Worm (Caenorhabditis elegans) whole organism, L2 larva: ENCODE results near the gene gmap-2.
A peak's percentile ranks its signal among the peaks of the same experiment; 100 is the strongest.

Experiments
- C34F6.9 ChIP-seq: fragments of 150-350 bp; optimal IDR thresholded peaks from 2 replicates; lab custom pipeline; 2014; ENCODE audit warnings: missing biosample characterization, missing genetic modification characterization
- F13H6.1 ChIP-seq: sonication (generic microtip); optimal IDR thresholded peaks from 2 replicates; lab custom pipeline; 2016; ENCODE audit warnings: missing genetic modification characterization, missing compliant biosample characterization
- ZK546.5 ChIP-seq: sonication (generic microtip); optimal IDR thresholded peaks from 2 replicates; lab custom pipeline; 2017; ENCODE audit warnings: missing biosample characterization, missing genetic modification characterization
- alr-1 ChIP-seq: fragments of 150-350 bp; optimal IDR thresholded peaks from 2 replicates; lab custom pipeline; 2014; ENCODE audit warnings: missing biosample characterization, missing genetic modification characterization
- aly-2 ChIP-seq: fragments of 150-350 bp; optimal IDR thresholded peaks from 2 replicates; lab custom pipeline; 2014; ENCODE audit warnings: missing biosample characterization, missing genetic modification characterization
- blmp-1 ChIP-seq: sonication (generic microtip); optimal IDR thresholded peaks from 2 replicates; lab custom pipeline; 2017; ENCODE audit warnings: missing genetic modification characterization, mild to moderate bottlenecking, missing compliant biosample characterization, antibody characterized with exemption, moderate library complexity; ENCODE audit not compliant: insufficient read depth
- ceh-82 ChIP-seq: fragments of 150-350 bp; optimal IDR thresholded peaks from 2 replicates; lab custom pipeline; 2014; ENCODE audit warnings: missing biosample characterization, missing genetic modification characterization
- crh-2 ChIP-seq: sonication (generic microtip); optimal IDR thresholded peaks from 2 replicates; lab custom pipeline; 2017; ENCODE audit warnings: missing biosample characterization, missing genetic modification characterization
- dmd-4 ChIP-seq: sonication (generic microtip); optimal IDR thresholded peaks from 2 replicates; lab custom pipeline; 2017; ENCODE audit warnings: missing biosample characterization, missing genetic modification characterization
- elt-3 ChIP-seq: sonication (generic microtip); optimal IDR thresholded peaks from 2 replicates; lab custom pipeline; 2017; ENCODE audit warnings: missing biosample characterization, missing genetic modification characterization
- fos-1 ChIP-seq: fragments of 150-350 bp; optimal IDR thresholded peaks from 2 replicates; lab custom pipeline; 2014; ENCODE audit warnings: missing biosample characterization, missing genetic modification characterization
- lin-13 ChIP-seq: fragments of 150-350 bp; optimal IDR thresholded peaks from 2 replicates; lab custom pipeline; 2014; ENCODE audit warnings: missing biosample characterization, missing genetic modification reagents, missing genetic modification characterization
- lin-39 ChIP-seq: fragments of 150-350 bp; optimal IDR thresholded peaks from 2 replicates; lab custom pipeline; 2014; ENCODE audit warnings: missing biosample characterization, missing genetic modification reagents, missing genetic modification characterization
- lsy-2 ChIP-seq, 2 experiments: fragments of 150-350 bp in 1 of 2; sonication (generic microtip) in 1 of 2; optimal IDR thresholded peaks; 2 replicates each; lab custom pipeline; 2014 to 2017; ENCODE audit warnings: missing biosample characterization in 2 of 2, missing genetic modification characterization in 2 of 2
- mab-5 ChIP-seq: fragments of 150-350 bp; optimal IDR thresholded peaks from 2 replicates; lab custom pipeline; 2014; ENCODE audit warnings: missing biosample characterization, missing genetic modification characterization
- mdl-1 ChIP-seq, 2 experiments: fragments of 150-350 bp in 1 of 2; sonication (generic microtip) in 1 of 2; optimal IDR thresholded peaks; 2 replicates each; lab custom pipeline; 2017; ENCODE audit warnings: missing biosample characterization in 2 of 2, missing genetic modification characterization in 2 of 2
- nhr-10 ChIP-seq: sonication (generic microtip); optimal IDR thresholded peaks from 2 replicates; lab custom pipeline; 2017; ENCODE audit warnings: missing biosample characterization, missing genetic modification characterization
- nhr-11 ChIP-seq: fragments of 150-350 bp; optimal IDR thresholded peaks from 2 replicates; lab custom pipeline; 2014; ENCODE audit warnings: missing biosample characterization, missing genetic modification characterization
- nhr-129 ChIP-seq: fragments of 150-350 bp; optimal IDR thresholded peaks from 2 replicates; lab custom pipeline; 2014; ENCODE audit warnings: missing biosample characterization, missing genetic modification characterization
- nhr-21 ChIP-seq: fragments of 150-350 bp; optimal IDR thresholded peaks from 2 replicates; lab custom pipeline; 2014; ENCODE audit warnings: missing biosample characterization, missing genetic modification characterization
- nhr-23 ChIP-seq: fragments of 150-350 bp; optimal IDR thresholded peaks from 2 replicates; lab custom pipeline; 2014; ENCODE audit warnings: missing biosample characterization, missing genetic modification reagents, missing genetic modification characterization
- nhr-237 ChIP-seq: fragments of 150-350 bp; optimal IDR thresholded peaks from 2 replicates; lab custom pipeline; 2014; ENCODE audit warnings: missing biosample characterization, missing genetic modification characterization
- nhr-25 ChIP-seq: fragments of 150-350 bp; sonication (generic microtip); optimal IDR thresholded peaks from 3 replicates; lab custom pipeline; 2014; ENCODE audit warnings: missing biosample characterization, missing genetic modification characterization
- nhr-6 ChIP-seq: fragments of 150-350 bp; optimal IDR thresholded peaks from 2 replicates; lab custom pipeline; 2014; ENCODE audit warnings: missing biosample characterization, missing genetic modification characterization
- nhr-77 ChIP-seq: fragments of 150-350 bp; optimal IDR thresholded peaks from 2 replicates; lab custom pipeline; 2014; ENCODE audit warnings: missing biosample characterization, missing genetic modification characterization
- sem-4 ChIP-seq: fragments of 150-350 bp; optimal IDR thresholded peaks from 2 replicates; lab custom pipeline; 2014; ENCODE audit warnings: missing biosample characterization, missing genetic modification reagents, missing genetic modification characterization
- sma-3 ChIP-seq: sonication (generic microtip); optimal IDR thresholded peaks from 2 replicates; lab custom pipeline; 2016; ENCODE audit warnings: missing genetic modification reagents, missing genetic modification characterization, missing compliant biosample characterization
- sma-9 ChIP-seq, 2 experiments: fragments of 150-350 bp in 1 of 2; sonication (generic microtip) in 1 of 2; optimal IDR thresholded peaks; 2 replicates each; lab custom pipeline; 2014 to 2016; ENCODE audit warnings: missing genetic modification characterization in 2 of 2, mild to moderate bottlenecking in 1 of 2, missing biosample characterization in 1 of 2, missing compliant biosample characterization in 1 of 2, missing genetic modification reagents in 1 of 2, moderate library complexity in 1 of 2
- snpc-4 ChIP-seq: fragments of 150-350 bp; optimal IDR thresholded peaks from 2 replicates; lab custom pipeline; 2014; ENCODE audit warnings: missing biosample characterization, missing genetic modification characterization
- unc-39 ChIP-seq: fragments of 150-350 bp; optimal IDR thresholded peaks from 2 replicates; lab custom pipeline; 2014; ENCODE audit warnings: missing biosample characterization, missing genetic modification characterization
- unc-55 ChIP-seq: fragments of 150-350 bp; sonication (generic microtip); optimal IDR thresholded peaks from 3 replicates; lab custom pipeline; 2014; ENCODE audit warnings: missing biosample characterization, missing genetic modification reagents, missing genetic modification characterization
- unc-62 ChIP-seq: fragments of 150-350 bp; optimal IDR thresholded peaks from 2 replicates; lab custom pipeline; 2014; ENCODE audit warnings: missing biosample characterization, missing genetic modification reagents, missing genetic modification characterization
- zag-1 ChIP-seq: fragments of 150-350 bp; optimal IDR thresholded peaks from 2 replicates; lab custom pipeline; 2014; ENCODE audit warnings: missing biosample characterization, missing genetic modification characterization
- ztf-1 ChIP-seq: fragments of 200-800 bp; sonication (Bioruptor generic); conservative IDR thresholded peaks from 2 replicates; pipeline ENCODE4 v1.3.6; 2022; ENCODE audit warnings: missing genetic modification characterization, missing compliant biosample characterization
- ztf-11 ChIP-seq: sonication (generic microtip); optimal IDR thresholded peaks from 2 replicates; lab custom pipeline; 2017; ENCODE audit warnings: missing biosample characterization, missing genetic modification characterization
- ztf-4 ChIP-seq: fragments of 150-350 bp; optimal IDR thresholded peaks from 2 replicates; lab custom pipeline; 2014; ENCODE audit warnings: missing biosample characterization, missing genetic modification characterization

Gene gmap-2

DNA sequence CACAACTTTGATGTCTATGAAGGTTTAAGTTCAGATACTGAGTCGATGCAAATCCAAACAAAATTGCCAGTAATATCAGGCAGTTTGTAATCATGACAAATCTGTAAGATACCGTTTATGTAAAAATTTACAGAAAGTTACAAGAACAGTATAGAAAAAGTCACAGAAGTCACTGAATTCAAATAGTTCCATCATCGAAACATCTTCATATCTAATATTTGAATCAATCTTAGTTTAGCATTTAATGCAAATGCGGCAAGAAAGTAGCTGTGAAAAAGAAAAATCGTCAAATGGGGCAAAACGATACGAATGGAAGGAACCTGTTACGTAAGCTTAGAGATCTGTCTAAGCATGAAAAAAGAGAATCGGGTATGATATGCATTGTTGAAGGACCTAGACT, at the start of gene gmap-2:
gmap-2 (minus strand) TSS at position 101 of the 400 bp plus-strand sequence.
- no peak for TF ChIP-seq dmd-4 (tag; lab: Kevin White, UChicago)
- TF ChIP-seq lin-13 (GFP tag; lab: Kevin White, UChicago): no peak
- TF ChIP-seq sem-4 (tag; lab: Kevin White, UChicago): no peak
- TF ChIP-seq nhr-237 (tag; lab: Kevin White, UChicago): no peak
- TF ChIP-seq fos-1 (tag; lab: Kevin White, UChicago): no peak
- TF ChIP-seq unc-55 (GFP tag; lab: Kevin White, UChicago): no peak
- no peak for TF ChIP-seq blmp-1
- no peak for TF ChIP-seq nhr-25 (tag; lab: Kevin White, UChicago)
- no peak for TF ChIP-seq alr-1 (tag; lab: Kevin White, UChicago)
- no peak for TF ChIP-seq nhr-23 (tag; lab: Kevin White, UChicago)
- TF ChIP-seq ztf-11: no peak
- no peak for TF ChIP-seq lsy-2 (tag; optimal IDR thresholded peaks at IDR 0.05; lab: Kevin White, UChicago)
- TF ChIP-seq ztf-1: no peak
- TF ChIP-seq nhr-129 (tag; lab: Kevin White, UChicago): no peak
- no peak for TF ChIP-seq unc-62 (GFP tag; lab: Kevin White, UChicago)

DNA sequence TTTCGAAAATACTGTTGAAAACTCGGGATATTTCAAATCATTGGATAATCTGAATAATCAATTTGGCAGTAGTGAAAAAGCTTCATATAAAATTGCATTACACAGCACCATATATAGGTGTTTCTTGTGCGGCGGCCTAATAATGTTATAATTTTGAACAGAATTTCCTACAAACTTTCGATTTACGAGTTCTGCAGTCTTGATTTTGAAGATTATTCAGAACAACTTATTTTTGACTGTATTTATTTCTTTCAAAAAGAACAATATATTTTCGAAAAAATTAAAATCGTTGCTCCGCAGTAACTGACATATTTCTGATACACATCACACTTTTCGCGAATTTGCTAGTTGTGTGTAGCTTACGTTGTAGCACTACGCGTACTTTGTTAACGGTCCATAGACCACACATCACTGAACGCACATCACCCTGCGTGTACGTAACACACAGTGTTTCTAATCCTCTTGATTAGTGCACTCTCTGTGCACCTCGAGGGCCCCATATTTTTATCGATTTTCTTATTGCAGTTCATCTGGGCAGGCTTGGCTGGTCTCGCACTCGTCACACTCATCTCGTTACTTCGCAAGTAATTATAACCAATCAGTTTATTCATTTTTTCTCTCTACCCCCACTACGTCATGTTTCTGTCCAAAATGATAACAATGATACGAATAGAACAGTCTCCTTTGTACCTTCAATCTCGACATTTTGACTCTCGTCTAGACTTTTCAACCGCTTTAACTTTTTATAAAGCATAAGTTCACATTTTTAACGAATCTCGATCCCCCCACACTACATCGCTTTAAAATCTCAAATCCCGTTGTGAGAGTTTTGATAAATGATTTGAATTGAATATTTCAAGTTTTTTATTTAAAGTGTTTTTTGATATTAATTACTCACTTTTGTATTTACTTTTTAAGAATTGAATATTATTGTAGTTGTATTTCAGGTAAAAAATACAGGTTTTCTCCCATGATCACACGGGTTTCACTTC, 47.8 kb upstream of the gmap-2 start, which contains the start of the genes F11C1.1 and vwa-8:
F11C1.1 (minus strand) TSS at position 51 of the 992 bp plus-strand sequence.
vwa-8 (plus strand) TSS at position 942 of the 992 bp plus-strand sequence.
- TF ChIP-seq nhr-21 (tag; lab: Kevin White, UChicago): peak; percentile 51
- TF ChIP-seq mab-5 (tag; lab: Kevin White, UChicago): no peak
- TF ChIP-seq lsy-2 (tag; optimal IDR thresholded peaks at IDR 0.05; lab: Kevin White, UChicago): peak in 1 of 2 experiments; percentile 43
- TF ChIP-seq ZK546.5 (tag; lab: Kevin White, UChicago): no peak
- TF ChIP-seq F13H6.1 (tag; lab: Kevin White, UChicago): peak; percentile 58
- TF ChIP-seq nhr-129 (tag; lab: Kevin White, UChicago): peak; percentile 80
- TF ChIP-seq alr-1 (tag; lab: Kevin White, UChicago): no peak
- peak; percentile 32 for TF ChIP-seq C34F6.9 (tag; lab: Kevin White, UChicago)
- no peak for TF ChIP-seq snpc-4 (tag; lab: Kevin White, UChicago)
- TF ChIP-seq elt-3 (tag; lab: Kevin White, UChicago): no peak
- TF ChIP-seq nhr-11: no peak
- no peak for TF ChIP-seq aly-2 (tag; lab: Kevin White, UChicago)
- TF ChIP-seq lin-13 (GFP tag; lab: Kevin White, UChicago): peak; percentile 43
- no peak for TF ChIP-seq nhr-77 (tag; lab: Kevin White, UChicago)
- no peak for TF ChIP-seq lin-39 (tag; lab: Kevin White, UChicago)
- TF ChIP-seq ceh-82 (tag; lab: Kevin White, UChicago): no peak
- peak; percentile 63 for TF ChIP-seq nhr-10 (tag; lab: Kevin White, UChicago)
- TF ChIP-seq nhr-25 (tag; lab: Kevin White, UChicago): peak; percentile 69
- peak; percentile 30 for TF ChIP-seq sma-3
- peak; percentile 80 for TF ChIP-seq sma-9 (GFP tag; optimal IDR thresholded peaks at IDR 0.05; lab: Kevin White, UChicago)
- no peak for TF ChIP-seq sma-9 (tag; optimal IDR thresholded peaks at IDR 0.05; lab: Kevin White, UChicago)
- no peak for TF ChIP-seq nhr-6 (tag; lab: Kevin White, UChicago)
- TF ChIP-seq unc-55 (GFP tag; lab: Kevin White, UChicago): no peak
- no peak for TF ChIP-seq blmp-1
- TF ChIP-seq crh-2: peak; percentile 50
- TF ChIP-seq sem-4 (tag; lab: Kevin White, UChicago): no peak
- TF ChIP-seq ztf-4 (tag; lab: Kevin White, UChicago): no peak
- no peak for TF ChIP-seq ztf-11

DNA sequence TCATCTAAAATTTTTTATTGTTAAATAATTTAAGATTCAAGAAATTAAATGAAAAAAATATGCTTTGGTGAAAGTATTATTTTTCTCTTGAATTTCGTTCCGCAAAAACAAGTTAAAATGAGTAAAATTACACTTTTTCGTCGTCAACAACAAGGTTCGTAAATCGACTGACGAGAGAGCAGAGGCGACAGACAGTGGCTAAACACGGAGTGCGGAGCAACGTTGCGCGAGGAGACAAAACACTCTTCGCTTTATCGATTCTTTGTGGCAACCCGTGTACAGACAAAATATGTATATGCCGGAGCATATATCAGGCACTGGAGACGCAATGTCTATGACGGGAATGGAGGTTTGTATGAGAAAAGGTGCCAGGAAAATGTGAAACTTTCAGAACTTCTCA, 46.1 kb upstream of the gmap-2 start, which contains the start of gene F11C1.7:
F11C1.7 (plus strand) TSS at position 140 of the 400 bp plus-strand sequence.
- no peak for TF ChIP-seq mab-5 (tag; lab: Kevin White, UChicago)
- TF ChIP-seq unc-39 (tag; lab: Kevin White, UChicago): no peak
- TF ChIP-seq nhr-129 (tag; lab: Kevin White, UChicago): peak; percentile 40
- TF ChIP-seq ztf-11: no peak
- TF ChIP-seq ZK546.5 (tag; lab: Kevin White, UChicago): no peak
- TF ChIP-seq zag-1 (tag; lab: Kevin White, UChicago): no peak
- no peak for TF ChIP-seq nhr-23 (tag; lab: Kevin White, UChicago)
- TF ChIP-seq crh-2: peak; percentile 23
- no peak for TF ChIP-seq nhr-237 (tag; lab: Kevin White, UChicago)
- no peak for TF ChIP-seq blmp-1
- TF ChIP-seq F13H6.1 (tag; lab: Kevin White, UChicago): no peak
- no peak for TF ChIP-seq mdl-1 (tag; optimal IDR thresholded peaks at IDR 0.05; lab: Kevin White, UChicago)
- TF ChIP-seq lin-13 (GFP tag; lab: Kevin White, UChicago): no peak
- TF ChIP-seq lsy-2 (tag; optimal IDR thresholded peaks at IDR 0.05; lab: Kevin White, UChicago): peak in 1 of 2 experiments; percentile 41
- TF ChIP-seq nhr-25 (tag; lab: Kevin White, UChicago): peak; percentile 42
- peak; percentile 26 for TF ChIP-seq C34F6.9 (tag; lab: Kevin White, UChicago)
- TF ChIP-seq, all 48 proteins: peak for 5
